Fruit fly (Drosophila melanogaster) whole organism, pupa: ENCODE results near the gene fng.

Experiments used
- CG10348 ChIP-seq: fragments of 200-800 bp; sonication (Bioruptor generic); IDR thresholded peaks from 2 replicates; pipeline ENCODE4 v1.3.6; 2022; ENCODE audit warnings: missing biosample characterization, missing genetic modification characterization
- CG12605 ChIP-seq: fragments of 200-800 bp; sonication (Bioruptor generic); IDR thresholded peaks from 2 replicates; pipeline ENCODE4 v1.3.6; 2022; ENCODE audit warnings: missing biosample characterization, missing genetic modification characterization
- CG13204 ChIP-seq: fragments of 200-800 bp; sonication (Bioruptor generic); optimal IDR thresholded peaks from 2 replicates; lab custom pipeline; 2018; ENCODE audit warnings: missing biosample characterization, mild to moderate bottlenecking, missing genetic modification characterization, moderate library complexity
- CG14655 ChIP-seq: fragments of 200-800 bp; sonication (Bioruptor generic); optimal IDR thresholded peaks from 3 replicates; lab custom pipeline; 2017; ENCODE audit warnings: mild to moderate bottlenecking, missing biosample characterization, missing genetic modification reagents, missing genetic modification characterization
- CG15710 ChIP-seq: fragments of 200-800 bp; sonication (Bioruptor generic); optimal IDR thresholded peaks from 2 replicates; lab custom pipeline; 2018; ENCODE audit warnings: missing biosample characterization, mild to moderate bottlenecking, missing genetic modification characterization, moderate library complexity
- CG17806 ChIP-seq: fragments of 200-800 bp; sonication (Bioruptor generic); optimal IDR thresholded peaks from 2 replicates; lab custom pipeline; 2018; ENCODE audit warnings: missing biosample characterization, mild to moderate bottlenecking, missing genetic modification characterization, moderate library complexity
- CG32121 ChIP-seq: fragments of 200-800 bp; sonication (Bioruptor generic); IDR thresholded peaks from 2 replicates; pipeline ENCODE4 v1.3.6; 2022; ENCODE audit warnings: missing biosample characterization, missing genetic modification characterization
- CG34367 ChIP-seq: fragments of 200-800 bp; sonication (Bioruptor generic); optimal IDR thresholded peaks from 2 replicates; lab custom pipeline; 2018; ENCODE audit warnings: missing biosample characterization, mild to moderate bottlenecking, missing genetic modification characterization
- CG4496 ChIP-seq: fragments of 200-800 bp; sonication (Bioruptor generic); IDR thresholded peaks from 3 replicates; pipeline ENCODE4 v1.3.6; 2022; ENCODE audit warnings: missing biosample characterization, missing genetic modification characterization
- CG8159 ChIP-seq: fragments of 200-800 bp; sonication (Bioruptor generic); optimal IDR thresholded peaks from 3 replicates; lab custom pipeline; 2018; ENCODE audit warnings: missing biosample characterization, mild to moderate bottlenecking, missing genetic modification characterization, moderate library complexity
- CG8301 ChIP-seq: fragments of 200-800 bp; sonication (Bioruptor generic); optimal IDR thresholded peaks from 2 replicates; lab custom pipeline; 2018; ENCODE audit warnings: missing biosample characterization, mild to moderate bottlenecking, missing genetic modification characterization
- CG9948 ChIP-seq: fragments of 200-800 bp; sonication (Bioruptor generic); optimal IDR thresholded peaks from 2 replicates; lab custom pipeline; 2018; ENCODE audit warnings: missing biosample characterization, mild to moderate bottlenecking, missing genetic modification characterization, moderate library complexity
- D1 ChIP-seq: fragments of 200-800 bp; sonication (Bioruptor generic); optimal IDR thresholded peaks from 2 replicates; lab custom pipeline; 2018; ENCODE audit warnings: missing biosample characterization, mild to moderate bottlenecking, missing genetic modification characterization, moderate library complexity
- EcR ChIP-seq: fragments of 200-800 bp; sonication (Bioruptor generic); optimal IDR thresholded peaks from 3 replicates; lab custom pipeline; 2019; ENCODE audit warnings: missing biosample characterization, missing genetic modification characterization, mild to moderate bottlenecking, moderate library complexity, missing genetic modification reagents
- Ets98B ChIP-seq: fragments of 200-800 bp; sonication (Bioruptor generic); IDR thresholded peaks from 2 replicates; pipeline ENCODE4 v1.3.6; 2022; ENCODE audit warnings: missing biosample characterization, missing genetic modification characterization
- Pif1A ChIP-seq: fragments of 200-800 bp; sonication (Bioruptor generic); optimal IDR thresholded peaks from 3 replicates; lab custom pipeline; 2016; ENCODE audit warnings: missing biosample characterization, missing genetic modification characterization
- Pif1B ChIP-seq: fragments of 200-800 bp; sonication (Bioruptor generic); optimal IDR thresholded peaks from 3 replicates; lab custom pipeline; 2016; ENCODE audit warnings: missing biosample characterization, missing genetic modification characterization
- Snoo ChIP-seq: fragments of 200-800 bp; sonication (Bioruptor generic); optimal IDR thresholded peaks from 3 replicates; lab custom pipeline; 2017; ENCODE audit warnings: missing biosample characterization, mild to moderate bottlenecking, missing genetic modification characterization, inconsistent platforms
- fd96Ca ChIP-seq: fragments of 200-800 bp; sonication (Bioruptor generic); IDR thresholded peaks from 3 replicates; pipeline ENCODE4 v1.3.6; 2022; ENCODE audit warnings: missing biosample characterization, missing genetic modification characterization
- gl ChIP-seq: fragments of 200-800 bp; sonication (Bioruptor generic); optimal IDR thresholded peaks from 2 replicates; lab custom pipeline; 2018; ENCODE audit warnings: missing biosample characterization, mild to moderate bottlenecking, missing genetic modification characterization
- rn ChIP-seq: fragments of 200-800 bp; sonication (Bioruptor generic); IDR thresholded peaks from 2 replicates; pipeline ENCODE4 v1.3.6; 2022; ENCODE audit warnings: missing biosample characterization, missing genetic modification characterization

fng gene

dm6 chr3L:20917025-20917691, 32.2 kb downstream of the fng start:
- peak; percentile 14 for TF ChIP-seq CG13204 (GFP tag; lab: Kevin White, UChicago)
- no peak for TF ChIP-seq Snoo (tag; lab: Kevin White, UChicago)
- peak; percentile 2 for TF ChIP-seq EcR (GFP tag; lab: Kevin White, UChicago)
- TF ChIP-seq CG8159 (tag; lab: Kevin White, UChicago): peak; percentile 26

- TF ChIP-seq CG34367 (tag; lab: Kevin White, UChicago) (no peak), EcR (GFP tag; lab: Kevin White, UChicago) (no peak), Pif1B (GFP tag; lab: Kevin White, UChicago) (no peak), CG12605 (GFP tag; lab: Robert Waterston, UW) (no peak), CG17806 (no peak), CG15710 (tag; lab: Kevin White, UChicago) (no peak), CG14655 (no peak), CG8301 (no peak), Pif1A (GFP tag; lab: Kevin White, UChicago) (no peak), D1 (tag; lab: Kevin White, UChicago) (no peak), Ets98B (no peak)
Measured at dm6 chr3L:20915111-20915510, 34.2 kb downstream of the fng start.

dm6 chr3L:20914375-20914774, 34.9 kb downstream of the fng start:
- TF ChIP-seq Pif1B (GFP tag; lab: Kevin White, UChicago): peak; percentile 14
- TF ChIP-seq CG13204 (GFP tag; lab: Kevin White, UChicago): no peak
- no peak for TF ChIP-seq gl
- no peak for TF ChIP-seq EcR (GFP tag; lab: Kevin White, UChicago)
- no peak for TF ChIP-seq Snoo (tag; lab: Kevin White, UChicago)
- peak; percentile 78 for TF ChIP-seq CG9948 (tag; lab: Kevin White, UChicago)
- peak; percentile 63 for TF ChIP-seq CG8159 (tag; lab: Kevin White, UChicago)
- TF ChIP-seq CG34367 (tag; lab: Kevin White, UChicago): peak; percentile 28
- TF ChIP-seq Ets98B: no peak; the same call in none of the 2 replicates
- TF ChIP-seq CG17806: peak; percentile 68
- TF ChIP-seq CG4496 (GFP tag; lab: Robert Waterston, UW): 0 out of 3 replicates have a peak, but pooled peaks have one; percentile 38
- TF ChIP-seq CG14655: peak; percentile 84
- no peak; the same call in 1 of the 2 replicates for TF ChIP-seq CG12605 (GFP tag; lab: Robert Waterston, UW)
- TF ChIP-seq CG15710 (tag; lab: Kevin White, UChicago): peak; percentile 58
- TF ChIP-seq CG8301: peak; percentile 66
- TF ChIP-seq fd96Ca (GFP tag; lab: Robert Waterston, UW): no peak
- peak; percentile 8 for TF ChIP-seq Pif1A (GFP tag; lab: Kevin White, UChicago)
- TF ChIP-seq CG10348: no peak
- TF ChIP-seq CG32121 (GFP tag; lab: Robert Waterston, UW): peak; percentile 16; the same call in 1 of the 2 replicates
- no peak for TF ChIP-seq rn (GFP tag; lab: Robert Waterston, UW)
- TF ChIP-seq D1 (tag; lab: Kevin White, UChicago): peak; percentile 26

- TF ChIP-seq CG9948 (tag; lab: Kevin White, UChicago) (no peak), CG17806 (no peak), CG34367 (tag; lab: Kevin White, UChicago) (no peak), CG8159 (tag; lab: Kevin White, UChicago) (no peak), Pif1A (GFP tag; lab: Kevin White, UChicago) (no peak), Ets98B (no peak), CG32121 (GFP tag; lab: Robert Waterston, UW) (no peak), Pif1B (GFP tag; lab: Kevin White, UChicago) (no peak), CG10348 (no peak), CG13204 (GFP tag; lab: Kevin White, UChicago) (no peak), D1 (tag; lab: Kevin White, UChicago) (no peak), CG12605 (GFP tag; lab: Robert Waterston, UW) (no peak), fd96Ca (GFP tag; lab: Robert Waterston, UW) (no peak), EcR (GFP tag; lab: Kevin White, UChicago) (no peak), gl (no peak), Snoo (tag; lab: Kevin White, UChicago) (no peak), CG14655 (no peak)
Measured at dm6 chr3L:20906959-20907358, 42.4 kb downstream of the fng start.

dm6 chr3L:20905495-20905894, 43.8 kb downstream of the fng start, which contains the start of gene CG11458:
CG11458 (plus strand) TSS chr3L:20905795.
- TF ChIP-seq fd96Ca (GFP tag; lab: Robert Waterston, UW) (no peak), CG8301 (no peak), CG10348 (no peak), CG8159 (tag; lab: Kevin White, UChicago) (no peak), D1 (tag; lab: Kevin White, UChicago) (no peak), CG32121 (GFP tag; lab: Robert Waterston, UW) (no peak), EcR (GFP tag; lab: Kevin White, UChicago) (no peak), CG15710 (tag; lab: Kevin White, UChicago) (no peak), Ets98B (no peak), CG17806 (no peak), gl (no peak), Pif1A (GFP tag; lab: Kevin White, UChicago) (no peak), CG12605 (GFP tag; lab: Robert Waterston, UW) (no peak), rn (GFP tag; lab: Robert Waterston, UW) (no peak), Pif1B (GFP tag; lab: Kevin White, UChicago) (no peak), CG4496 (GFP tag; lab: Robert Waterston, UW) (no peak), CG9948 (tag; lab: Kevin White, UChicago) (no peak), CG14655 (no peak), Snoo (tag; lab: Kevin White, UChicago) (no peak), CG13204 (GFP tag; lab: Kevin White, UChicago) (no peak)
